Fruit fly (Drosophila melanogaster): ENCODE results near the gene beat-IIIb.
A peak's percentile ranks its signal among the peaks of the same experiment; 100 is the strongest.

beat-IIIb gene

DNA sequence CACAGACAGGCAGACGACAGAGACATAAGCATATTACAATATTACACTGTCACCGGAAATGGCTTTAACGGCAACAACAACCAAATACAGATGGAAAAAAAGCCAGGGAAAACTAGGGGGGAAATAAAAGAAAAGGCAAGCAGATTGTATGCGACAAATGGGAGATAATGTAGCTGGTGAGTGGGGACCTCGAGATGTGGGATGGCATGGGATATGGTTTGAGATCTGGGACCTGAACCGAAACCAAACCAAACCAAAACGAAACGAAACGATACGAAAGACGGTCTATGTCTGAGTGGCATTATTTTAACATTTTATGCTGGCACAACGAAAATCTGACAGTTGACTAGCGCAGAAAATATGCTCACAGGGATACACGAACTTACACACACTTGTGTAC, 68.3 kb downstream of the beat-IIIb start:
- TF ChIP-seq CG13894 (tag; optimal IDR thresholded peaks at IDR 0.05) (peak; percentile 99), CG12299 (tag; optimal IDR thresholded peaks at IDR 0.05) (no peak)
